Worm (Caenorhabditis elegans) whole organism, early embryonic: ENCODE results near the gene mix-1.

Source experiments
- B0310.2 ChIP-seq: sonication (generic microtip); optimal IDR thresholded peaks from 2 replicates; lab custom pipeline; 2016; ENCODE audit warnings: mild to moderate bottlenecking, missing genetic modification characterization, missing compliant biosample characterization
- F13C5.2 ChIP-seq: sonication (generic microtip); optimal IDR thresholded peaks from 2 replicates; lab custom pipeline; 2017; ENCODE audit warnings: mild to moderate bottlenecking, missing genetic modification characterization, inconsistent platforms, missing compliant biosample characterization
- aly-1 ChIP-seq: sonication (generic microtip); optimal IDR thresholded peaks from 2 replicates; lab custom pipeline; 2016; ENCODE audit warnings: missing genetic modification characterization, missing compliant biosample characterization
- ama-1 ChIP-seq: fragments of 150-350 bp; optimal IDR thresholded peaks from 2 replicates; lab custom pipeline; 2014
- ceh-13 ChIP-seq: fragments of 200-800 bp; sonication (Bioruptor generic); optimal IDR thresholded peaks from 2 replicates; lab custom pipeline; 2018; ENCODE audit warnings: mild to moderate bottlenecking, missing genetic modification characterization, missing compliant biosample characterization
- ceh-36 ChIP-seq: sonication (generic microtip); optimal IDR thresholded peaks from 2 replicates; lab custom pipeline; 2016; ENCODE audit warnings: missing genetic modification characterization, inconsistent platforms, missing compliant biosample characterization
- ets-7 ChIP-seq: sonication (generic microtip); optimal IDR thresholded peaks from 2 replicates; lab custom pipeline; 2016; ENCODE audit warnings: missing genotype, missing genetic modification characterization, missing compliant biosample characterization
- flt-1 ChIP-seq: fragments of 200-800 bp; sonication (Bioruptor generic); IDR thresholded peaks from 2 replicates; pipeline ENCODE4 v1.3.6; 2022; ENCODE audit warnings: missing genetic modification characterization, missing compliant biosample characterization
- hmbx-1 ChIP-seq: sonication (generic microtip); optimal IDR thresholded peaks from 2 replicates; lab custom pipeline; 2016; ENCODE audit warnings: mild to moderate bottlenecking, missing genetic modification characterization, missing compliant biosample characterization
- hmg-4 ChIP-seq: fragments of 200-800 bp; sonication (Bioruptor generic); optimal IDR thresholded peaks from 2 replicates; lab custom pipeline; 2018; ENCODE audit warnings: mild to moderate bottlenecking, missing genetic modification characterization, missing compliant biosample characterization
- hnd-1 ChIP-seq: sonication (generic microtip); optimal IDR thresholded peaks from 2 replicates; lab custom pipeline; 2016; ENCODE audit warnings: missing genetic modification characterization, missing compliant biosample characterization
- pes-1 ChIP-seq: fragments of 200-800 bp; sonication (Bioruptor generic); IDR thresholded peaks from 2 replicates; pipeline ENCODE4 v1.3.6; 2022; ENCODE audit warnings: missing genetic modification reagents, missing genetic modification characterization, missing compliant biosample characterization
- scrt-1 ChIP-seq: fragments of 200-800 bp; sonication (Bioruptor generic); IDR thresholded peaks from 2 replicates; pipeline ENCODE4 v1.3.6; 2022; ENCODE audit warnings: missing genetic modification characterization, missing compliant biosample characterization
- sea-1 ChIP-seq: fragments of 200-800 bp; sonication (Bioruptor generic); conservative IDR thresholded peaks from 2 replicates; pipeline ENCODE4 v1.3.6; 2022; ENCODE audit warnings: missing genetic modification characterization, missing compliant biosample characterization
- tbx-11 ChIP-seq: fragments of 200-800 bp; sonication (Bioruptor generic); IDR thresholded peaks from 2 replicates; pipeline ENCODE4 v1.3.6; 2022; ENCODE audit warnings: missing genetic modification characterization, missing compliant biosample characterization
- tbx-37 ChIP-seq: fragments of 200-800 bp; sonication (Bioruptor generic); conservative IDR thresholded peaks from 2 replicates; pipeline ENCODE4 v1.3.6; 2022; ENCODE audit warnings: missing genetic modification reagents, missing genetic modification characterization, missing compliant biosample characterization
- tra-4 ChIP-seq: sonication (generic microtip); optimal IDR thresholded peaks from 2 replicates; lab custom pipeline; 2017; ENCODE audit warnings: missing genetic modification characterization, missing compliant biosample characterization

mix-1 gene

DNA sequence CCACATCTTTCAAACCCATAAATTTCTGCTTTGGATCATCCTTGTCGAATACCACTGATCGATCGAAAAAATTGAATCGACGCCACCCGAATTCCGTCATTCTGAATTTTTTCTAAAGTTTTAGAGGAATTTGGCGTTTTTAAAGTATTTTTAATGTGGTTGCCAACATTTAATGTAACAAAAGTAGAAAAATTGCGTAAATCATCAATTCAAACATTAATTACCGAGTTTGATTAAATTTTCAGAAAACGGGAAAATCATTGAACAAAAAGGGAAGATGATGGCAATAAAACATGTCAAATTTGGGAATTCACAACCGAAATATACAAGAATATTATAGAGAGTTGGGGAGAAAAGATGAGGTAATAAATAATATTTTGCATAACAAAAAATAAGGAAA lies 30.7 kb upstream of the mix-1 start, which contains the start of gene vps-11:
Gene vps-11, minus strand, starts transcription at position 101 of the 400 bp plus-strand sequence.
- no peak for TF ChIP-seq hmbx-1 (tag; lab: Kevin White, UChicago)
- no peak for TF ChIP-seq tbx-37
- no peak for TF ChIP-seq tra-4 (tag; lab: Kevin White, UChicago)
- TF ChIP-seq ets-7 (tag; lab: Kevin White, UChicago), result no peak
- TF ChIP-seq hnd-1 (tag; lab: Kevin White, UChicago), result no peak
- TF ChIP-seq flt-1 (GFP tag; lab: Robert Waterston, UW), result no peak
- no peak for TF ChIP-seq scrt-1 (GFP tag; lab: Robert Waterston, UW)
- TF ChIP-seq ama-1 (lab: Kevin White, UChicago), result no peak
- TF ChIP-seq B0310.2 (tag; lab: Kevin White, UChicago), result no peak

DNA sequence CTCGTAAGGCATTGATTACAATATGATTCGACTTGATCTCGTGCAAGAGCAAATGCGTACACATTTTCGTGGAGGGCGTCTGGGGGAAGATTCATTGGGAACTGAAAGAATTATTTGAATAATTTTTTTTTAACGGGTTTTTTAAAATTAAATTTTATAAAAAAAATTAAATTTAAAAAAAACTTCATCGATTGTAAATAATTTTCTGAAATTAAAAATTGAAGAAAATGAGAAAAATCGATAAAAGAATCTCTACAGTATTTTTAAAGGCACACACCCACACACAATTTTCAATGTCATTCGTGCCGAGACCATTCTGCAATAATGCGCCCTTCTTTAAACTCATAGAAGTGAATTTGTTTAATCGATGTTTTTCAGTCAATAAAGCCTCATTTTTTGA lies 27.9 kb upstream of the mix-1 start, which contains the start of gene set-14:
Gene set-14, minus strand, starts transcription at position 101 of the 400 bp plus-strand sequence.
- TF ChIP-seq hnd-1 (tag; lab: Kevin White, UChicago) (no peak), scrt-1 (GFP tag; lab: Robert Waterston, UW) (no peak), ceh-36 (no peak), sea-1 (GFP tag; lab: Robert Waterston, UW) (no peak), hmg-4 (no peak), hmbx-1 (tag; lab: Kevin White, UChicago) (no peak), ets-7 (tag; lab: Kevin White, UChicago) (no peak), F13C5.2 (tag; lab: Kevin White, UChicago) (no peak), tra-4 (tag; lab: Kevin White, UChicago) (no peak), pes-1 (GFP tag; lab: Robert Waterston, UW) (no peak)

ce11 chrII:10798429-10798893 lies 25.6 kb upstream of the mix-1 start, which contains the start of gene npp-19:
TSS of gene npp-19 (minus strand) at chrII:10798479.
- TF ChIP-seq scrt-1 (GFP tag; lab: Robert Waterston, UW), result no peak
- TF ChIP-seq tbx-11 (GFP tag; lab: Robert Waterston, UW), result 0 out of 2 replicates have a peak, but pooled peaks have one; percentile 41
- peak; percentile 53 for TF ChIP-seq F13C5.2 (tag; lab: Kevin White, UChicago)

ce11 chrII:10800209-10800608 lies 23.8 kb upstream of the mix-1 start:
- TF ChIP-seq B0310.2 (tag; lab: Kevin White, UChicago) (no peak), ama-1 (lab: Kevin White, UChicago) (no peak)

- TF ChIP-seq sea-1 (GFP tag; lab: Robert Waterston, UW) (no peak), aly-1 (tag; lab: Kevin White, UChicago) (no peak), F13C5.2 (tag; lab: Kevin White, UChicago) (no peak), pes-1 (GFP tag; lab: Robert Waterston, UW) (no peak), scrt-1 (GFP tag; lab: Robert Waterston, UW) (no peak), flt-1 (GFP tag; lab: Robert Waterston, UW) (no peak), ceh-13 (GFP tag; lab: Kevin White, UChicago) (no peak), tra-4 (tag; lab: Kevin White, UChicago) (no peak), hmg-4 (no peak), ama-1 (lab: Kevin White, UChicago) (no peak), ceh-36 (no peak), tbx-37 (no peak), ets-7 (tag; lab: Kevin White, UChicago) (no peak), hnd-1 (tag; lab: Kevin White, UChicago) (no peak), B0310.2 (tag; lab: Kevin White, UChicago) (no peak), hmbx-1 (tag; lab: Kevin White, UChicago) (no peak), tbx-11 (GFP tag; lab: Robert Waterston, UW) (no peak)
Observed at ce11 chrII:10804442-10804841, 19.6 kb upstream of the mix-1 start.

- TF ChIP-seq scrt-1 (GFP tag; lab: Robert Waterston, UW) (no peak), hmg-4 (no peak), F13C5.2 (tag; lab: Kevin White, UChicago) (no peak), tra-4 (tag; lab: Kevin White, UChicago) (no peak), flt-1 (GFP tag; lab: Robert Waterston, UW) (no peak), tbx-11 (GFP tag; lab: Robert Waterston, UW) (no peak), hnd-1 (tag; lab: Kevin White, UChicago) (no peak), ceh-36 (no peak), tbx-37 (no peak), sea-1 (GFP tag; lab: Robert Waterston, UW) (no peak), ets-7 (tag; lab: Kevin White, UChicago) (no peak), aly-1 (tag; lab: Kevin White, UChicago) (no peak), ceh-13 (GFP tag; lab: Kevin White, UChicago) (no peak), B0310.2 (tag; lab: Kevin White, UChicago) (no peak)
Observed at ce11 chrII:10804907-10805306, 19.1 kb upstream of the mix-1 start.

DNA sequence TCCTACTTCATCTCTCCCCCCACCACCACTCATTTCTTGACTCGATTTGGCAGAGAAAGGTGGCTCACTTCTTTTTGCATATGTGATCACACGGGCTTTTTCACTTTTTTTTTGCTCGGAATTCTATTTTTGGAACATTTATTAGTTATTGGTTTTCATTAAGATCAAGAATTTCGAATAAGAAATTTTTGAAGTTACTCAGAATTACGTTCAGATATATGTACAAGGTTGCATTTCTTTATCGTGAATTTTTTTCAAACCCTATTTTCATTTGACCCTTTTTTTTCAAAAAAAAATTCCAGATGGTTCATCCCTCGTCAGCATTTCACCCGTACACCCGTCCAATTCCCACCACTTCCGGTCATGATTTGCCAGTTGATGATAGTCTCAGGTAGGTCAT lies 18.6 kb upstream of the mix-1 start, which contains the start of gene ceh-62:
Gene ceh-62, plus strand, starts transcription at position 301 of the 400 bp plus-strand sequence.
- TF ChIP-seq flt-1 (GFP tag; lab: Robert Waterston, UW), result no peak
- no peak for TF ChIP-seq tbx-37
- no peak for TF ChIP-seq sea-1 (GFP tag; lab: Robert Waterston, UW)
- TF ChIP-seq ceh-36, result no peak
- no peak for TF ChIP-seq hmg-4
- TF ChIP-seq tbx-11 (GFP tag; lab: Robert Waterston, UW), result no peak
- TF ChIP-seq tra-4 (tag; lab: Kevin White, UChicago), result no peak
- TF ChIP-seq hmbx-1 (tag; lab: Kevin White, UChicago), result no peak
- no peak for TF ChIP-seq pes-1 (GFP tag; lab: Robert Waterston, UW)
- TF ChIP-seq ceh-13 (GFP tag; lab: Kevin White, UChicago), result no peak
- TF ChIP-seq ets-7 (tag; lab: Kevin White, UChicago), result no peak
